Worm (Caenorhabditis elegans) whole organism, late embryonic: Measurements from ENCODE around the gene srt-16.

Experiments used
- ama-1 ChIP-seq: fragments of 150-350 bp; optimal IDR thresholded peaks from 2 replicates; lab custom pipeline; 2014
- gmeb-2 ChIP-seq: sonication (generic microtip); optimal IDR thresholded peaks from 2 replicates; lab custom pipeline; 2016; ENCODE audit warnings: missing genetic modification characterization, inconsistent platforms, missing compliant biosample characterization
- pqm-1 ChIP-seq: sonication (generic microtip); optimal IDR thresholded peaks from 2 replicates; lab custom pipeline; 2016; ENCODE audit warnings: missing genetic modification characterization, missing compliant biosample characterization
- unc-55 ChIP-seq: sonication (generic microtip); optimal IDR thresholded peaks from 2 replicates; lab custom pipeline; 2017; ENCODE audit warnings: missing biosample characterization, missing genetic modification reagents, missing genetic modification characterization

- no peak for TF ChIP-seq gmeb-2 (tag; lab: Kevin White, UChicago)
- no peak for TF ChIP-seq unc-55 (GFP tag; lab: Kevin White, UChicago)
- TF ChIP-seq pqm-1, result no peak
- TF ChIP-seq ama-1 (lab: Kevin White, UChicago), result no peak
These were observed 36.2 kb upstream of the srt-16 start for ce11 chrV:3100527-3100926.
